Worm (Caenorhabditis elegans): Measurements from ENCODE around the gene C40C9.3.

The C40C9.3 gene

DNA sequence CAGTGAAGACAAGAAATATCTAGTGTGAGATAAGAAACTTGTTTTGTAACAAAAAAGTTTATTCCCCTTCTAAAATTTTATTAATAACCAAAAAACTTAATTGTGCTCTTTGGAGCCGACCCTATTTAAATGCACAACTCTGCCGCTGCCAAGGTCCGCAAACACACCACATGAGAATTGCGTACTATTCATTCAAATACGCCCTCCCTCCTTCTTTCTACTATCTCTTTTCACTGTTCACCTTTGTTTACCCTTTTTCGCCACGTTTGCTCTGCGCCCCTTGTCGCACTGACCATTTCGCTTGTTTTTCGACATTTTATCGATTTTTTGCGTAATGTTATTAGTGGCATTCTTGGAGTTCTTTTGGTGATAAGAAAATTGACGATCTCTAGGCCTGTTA, 22.2 kb downstream of the C40C9.3 start:
- TF ChIP-seq dao-5 (tag; optimal IDR thresholded peaks at IDR 0.05) (no peak), W03F9.2 (tag; optimal IDR thresholded peaks at IDR 0.05) (no peak), him-1 (tag; optimal IDR thresholded peaks at IDR 0.05) (no peak)

DNA sequence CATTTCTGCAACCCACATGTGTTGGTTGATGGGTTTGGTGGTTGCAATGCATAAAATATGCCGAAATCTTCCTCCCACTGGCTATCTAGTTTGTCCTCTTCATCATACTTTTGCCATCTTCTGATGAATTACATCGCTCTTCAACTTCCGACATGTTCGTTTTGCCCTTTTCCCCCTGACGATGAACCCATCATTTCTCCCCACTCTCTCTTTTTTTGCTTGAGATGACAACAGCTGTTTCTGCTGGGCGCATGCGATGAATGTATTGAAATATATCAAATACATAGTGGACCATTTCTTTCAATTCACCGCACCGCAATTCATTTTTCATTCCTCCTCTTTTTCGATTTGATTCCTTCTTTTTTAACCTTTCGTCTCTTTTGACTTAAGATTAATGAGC, 23.6 kb downstream of the C40C9.3 start:
- TF ChIP-seq dao-5 (tag; optimal IDR thresholded peaks at IDR 0.05), result no peak
- TF ChIP-seq him-1 (tag; optimal IDR thresholded peaks at IDR 0.05), result no peak
- no peak for TF ChIP-seq W03F9.2 (tag; optimal IDR thresholded peaks at IDR 0.05)

DNA sequence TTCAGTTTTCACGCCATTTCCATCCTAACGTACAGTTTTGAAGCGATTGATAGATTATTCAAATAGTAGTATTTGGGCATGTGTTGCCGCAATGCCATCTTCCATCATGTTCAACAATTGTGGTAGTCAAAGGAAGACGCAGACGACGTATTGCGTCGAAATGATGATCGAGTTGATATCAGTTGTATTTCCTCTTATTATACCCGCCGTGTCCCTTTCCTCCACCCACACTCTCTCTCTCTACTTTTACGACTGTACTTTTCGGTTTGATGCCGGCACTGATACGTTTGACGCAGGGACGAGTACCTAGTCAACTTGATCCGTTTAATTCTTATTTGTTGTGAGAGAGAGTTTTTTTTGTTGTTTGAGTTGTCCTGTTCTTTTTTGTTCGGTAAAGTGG, 25.2 kb downstream of the C40C9.3 start:
- TF ChIP-seq him-1 (tag; optimal IDR thresholded peaks at IDR 0.05) (no peak), W03F9.2 (tag; optimal IDR thresholded peaks at IDR 0.05) (no peak), dao-5 (tag; optimal IDR thresholded peaks at IDR 0.05) (no peak)

DNA sequence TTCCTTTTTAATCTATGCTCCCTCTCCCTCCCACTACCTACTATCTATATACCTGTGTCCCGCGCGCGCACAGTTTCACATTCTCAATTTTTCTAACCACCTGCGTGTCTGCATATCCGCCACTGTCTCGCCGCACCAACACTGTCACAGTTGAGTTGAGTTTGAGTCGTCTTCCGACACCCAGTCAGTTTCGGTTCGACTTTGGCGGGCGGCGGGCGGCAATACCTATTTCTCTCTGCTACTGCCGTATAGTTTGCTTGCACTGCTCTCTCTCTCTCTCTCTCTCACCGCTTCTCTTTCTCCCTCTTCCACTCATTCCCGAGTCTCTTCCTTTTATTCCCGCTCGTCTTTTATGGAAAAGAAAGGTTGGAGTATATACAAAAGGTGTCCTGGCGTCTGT, 28.0 kb downstream of the C40C9.3 start:
- no peak for TF ChIP-seq W03F9.2 (tag; optimal IDR thresholded peaks at IDR 0.05)

DNA sequence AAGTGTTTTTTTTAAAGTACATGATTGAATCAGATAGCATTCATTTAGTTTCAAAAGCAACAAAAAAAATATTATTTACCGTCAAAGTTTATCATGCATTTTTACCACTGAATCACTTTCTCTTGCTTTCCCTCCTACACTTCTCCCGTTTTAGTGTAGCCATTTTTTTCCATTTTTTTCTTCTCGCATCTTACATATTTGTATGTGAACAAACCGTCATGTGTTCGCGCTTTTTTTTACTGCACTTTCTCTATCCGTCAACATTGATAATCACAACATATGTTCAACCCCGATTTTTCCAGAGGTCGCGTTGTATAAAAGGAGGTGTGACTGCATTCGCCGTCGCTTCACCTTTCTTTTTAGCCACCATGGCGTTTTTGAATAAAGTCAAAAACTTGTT, 29.5 kb downstream of the C40C9.3 start, which contains the start of gene gck-4:
Gene gck-4 (plus strand): TSS at position 301 of the 400 bp plus-strand sequence.
- TF ChIP-seq W03F9.2 (tag; optimal IDR thresholded peaks at IDR 0.05) (no peak), him-1 (tag; optimal IDR thresholded peaks at IDR 0.05) (no peak), dao-5 (tag; optimal IDR thresholded peaks at IDR 0.05) (no peak)

DNA sequence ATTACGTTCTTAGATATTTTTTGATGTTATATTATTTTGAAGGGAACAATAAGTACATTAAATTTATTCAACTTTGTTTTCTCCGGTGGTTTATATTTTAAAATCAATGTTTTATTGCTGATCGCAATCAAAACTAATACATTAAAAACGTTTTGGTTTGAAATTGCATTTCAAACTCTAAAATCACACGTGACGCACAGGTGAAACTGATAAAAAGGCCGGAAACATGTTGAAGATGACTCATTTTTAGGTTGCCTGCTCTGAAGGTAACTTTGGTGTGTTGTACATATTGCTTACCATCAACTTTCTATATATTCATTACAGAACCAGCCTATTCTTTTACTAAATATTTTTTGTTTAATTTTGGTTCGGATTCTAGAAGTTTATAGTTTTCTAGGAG, 38.3 kb downstream of the C40C9.3 start:
- TF ChIP-seq dao-5 (tag; optimal IDR thresholded peaks at IDR 0.05) (no peak), W03F9.2 (tag; optimal IDR thresholded peaks at IDR 0.05) (no peak), him-1 (tag; optimal IDR thresholded peaks at IDR 0.05) (no peak)

DNA sequence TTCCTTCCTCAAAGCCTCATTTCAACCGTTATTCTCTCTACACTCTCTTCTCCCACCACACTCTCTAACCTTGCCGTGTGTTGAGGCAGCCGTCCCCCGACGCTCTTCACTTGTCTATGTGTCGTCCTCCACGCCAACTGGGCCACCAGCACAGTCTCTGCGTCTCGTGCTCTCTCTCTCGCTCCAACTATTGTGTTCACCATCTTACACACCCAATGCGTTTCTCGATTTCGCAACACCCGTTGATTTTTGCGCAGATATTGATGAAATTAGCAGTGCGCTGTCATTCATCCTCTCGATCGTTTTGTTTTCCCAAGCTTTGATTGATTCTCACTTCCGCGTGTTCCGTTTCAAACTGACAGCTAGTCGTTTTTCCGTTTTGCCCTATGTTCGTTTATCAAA, 39.7 kb downstream of the C40C9.3 start:
- no peak for TF ChIP-seq dao-5 (tag; optimal IDR thresholded peaks at IDR 0.05)
- TF ChIP-seq W03F9.2 (tag; optimal IDR thresholded peaks at IDR 0.05), result no peak
- TF ChIP-seq him-1 (tag; optimal IDR thresholded peaks at IDR 0.05), result no peak

DNA sequence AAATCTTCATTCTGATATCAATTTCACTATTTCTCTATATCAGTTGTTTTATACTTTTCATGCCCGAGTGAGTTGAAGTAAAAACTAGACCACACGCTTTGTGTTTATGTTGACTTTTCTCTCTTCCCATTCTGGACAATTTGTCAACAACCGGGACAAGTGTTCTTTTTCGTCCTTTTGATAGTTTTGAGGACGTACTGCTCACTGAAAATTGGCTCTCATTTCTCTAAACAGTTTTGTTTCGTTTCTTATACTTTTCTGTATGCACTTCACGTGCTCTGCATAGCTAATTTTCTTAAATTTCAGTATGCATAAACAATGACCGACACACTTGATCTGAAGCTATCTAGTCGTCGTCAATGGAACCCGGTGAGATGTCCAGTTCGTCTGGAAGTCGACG, 40.2 kb downstream of the C40C9.3 start, which contains the start of gene adm-2:
Gene adm-2 (plus strand): TSS at position 301 of the 400 bp plus-strand sequence.
- TF ChIP-seq W03F9.2 (tag; optimal IDR thresholded peaks at IDR 0.05) (no peak), dao-5 (tag; optimal IDR thresholded peaks at IDR 0.05) (no peak), him-1 (tag; optimal IDR thresholded peaks at IDR 0.05) (no peak)

DNA sequence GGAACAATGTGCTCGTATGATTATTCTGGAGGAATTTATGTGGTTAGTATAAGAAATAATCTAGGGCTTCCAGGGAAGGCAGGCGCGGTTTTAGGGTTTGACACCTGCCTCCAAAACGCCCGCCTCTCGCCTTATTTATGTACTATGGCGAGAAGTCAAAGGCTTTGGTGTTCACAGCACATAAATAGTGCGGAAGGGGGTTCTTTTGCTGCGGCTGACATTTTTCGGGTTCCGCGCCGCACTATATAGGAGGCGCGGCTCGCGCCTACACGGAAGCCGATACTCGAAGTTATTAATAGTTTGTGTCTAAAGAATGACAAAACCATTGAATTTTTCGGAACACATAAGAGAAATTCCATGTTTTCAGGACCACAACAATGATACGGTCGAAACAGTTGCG, 42.9 kb downstream of the C40C9.3 start:
- TF ChIP-seq W03F9.2 (tag; optimal IDR thresholded peaks at IDR 0.05), result no peak
- no peak for TF ChIP-seq him-1 (tag; optimal IDR thresholded peaks at IDR 0.05)
- no peak for TF ChIP-seq dao-5 (tag; optimal IDR thresholded peaks at IDR 0.05)

DNA sequence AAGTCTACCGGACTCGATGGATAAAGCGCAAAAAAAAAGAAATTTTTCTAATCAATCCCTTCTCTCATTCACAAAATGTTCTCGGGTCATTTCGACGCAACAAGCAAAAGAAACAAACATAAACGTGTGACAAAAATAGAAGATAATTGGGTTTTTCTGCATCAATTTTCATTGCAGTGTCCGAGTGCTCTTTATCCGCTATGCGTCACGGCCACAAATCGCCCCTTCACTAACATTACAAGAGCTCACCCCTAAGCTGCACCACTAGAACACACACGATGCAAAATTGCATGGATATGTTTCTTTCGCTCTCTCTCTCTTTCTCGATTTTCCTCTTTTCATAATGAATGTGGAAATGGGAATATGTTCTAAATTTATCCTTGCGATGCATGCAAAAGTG, 48.7 kb downstream of the C40C9.3 start:
- no peak for TF ChIP-seq him-1 (tag; optimal IDR thresholded peaks at IDR 0.05)
- TF ChIP-seq W03F9.2 (tag; optimal IDR thresholded peaks at IDR 0.05), result no peak
- no peak for TF ChIP-seq dao-5 (tag; optimal IDR thresholded peaks at IDR 0.05)

DNA sequence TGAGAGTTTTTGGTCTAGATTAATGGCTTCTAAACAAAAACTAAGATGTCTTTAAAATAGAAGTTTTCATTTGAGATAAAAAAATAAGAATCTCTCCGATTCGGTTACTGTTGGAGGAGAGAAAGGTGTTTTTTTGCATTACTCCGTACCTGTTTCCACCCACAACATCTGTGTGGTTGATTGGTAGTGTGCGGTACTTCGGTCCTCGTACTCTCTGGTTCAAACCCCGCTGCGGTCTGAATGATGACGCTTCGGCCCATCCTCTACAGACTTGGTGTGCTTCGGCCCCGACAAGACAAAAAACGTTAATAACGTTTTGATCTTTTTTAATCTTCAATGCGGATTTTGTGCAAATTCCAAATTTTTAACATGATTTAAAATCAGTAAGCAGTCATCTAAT, 50.1 kb downstream of the C40C9.3 start:
- TF ChIP-seq W03F9.2 (tag; optimal IDR thresholded peaks at IDR 0.05) (no peak), dao-5 (tag; optimal IDR thresholded peaks at IDR 0.05) (no peak), him-1 (tag; optimal IDR thresholded peaks at IDR 0.05) (no peak)
